Fruit fly (Drosophila melanogaster): ENCODE results near the gene CG14210.

CG14210 gene

DNA sequence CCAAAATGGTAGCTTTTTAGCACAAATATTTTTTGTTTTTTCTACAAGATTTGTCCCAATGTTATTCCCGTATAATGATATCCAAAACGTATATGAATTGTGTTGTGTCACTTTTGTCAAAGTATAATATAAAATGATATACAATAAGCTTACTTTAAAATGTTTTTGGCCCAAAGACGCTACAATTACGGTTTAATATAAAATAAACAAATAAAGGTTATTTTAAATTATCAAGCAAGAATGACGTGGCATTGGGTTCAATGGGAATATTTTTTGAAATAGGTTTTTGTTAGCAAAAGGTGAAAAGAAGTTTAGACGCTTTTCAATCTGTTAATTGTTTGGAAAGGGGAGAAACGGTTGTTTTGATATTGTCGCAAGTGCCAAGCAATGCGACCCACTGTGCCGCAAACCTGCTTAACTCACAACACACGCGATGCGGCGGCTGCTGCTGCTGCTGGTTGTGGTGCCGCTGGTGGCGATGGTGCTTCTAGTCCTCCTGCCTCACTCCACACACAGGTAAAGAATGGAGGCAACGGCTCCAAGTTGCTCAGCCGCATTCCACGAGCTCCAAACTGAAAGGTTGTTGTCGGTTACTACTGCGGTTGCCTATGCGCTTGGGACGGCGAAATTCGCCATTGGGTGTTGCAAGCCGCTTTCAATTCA lies 47.3 kb downstream of the CG14210 start (continued):
- TF ChIP-seq bowl (GFP tag; IDR thresholded peaks at IDR 0.05) = no peak
- TF ChIP-seq H2.0 (GFP tag; IDR thresholded peaks at IDR 0.05) = no peak
- TF ChIP-seq sc (optimal IDR thresholded peaks at IDR 0.05) = no peak
- peak; percentile 24 for TF ChIP-seq sc (GFP tag; optimal IDR thresholded peaks at IDR 0.05)
- peak; percentile 50 for TF ChIP-seq kni (GFP tag; optimal IDR thresholded peaks at IDR 0.05)
- no peak for TF ChIP-seq pros (GFP tag; optimal IDR thresholded peaks at IDR 0.05)
- TF ChIP-seq CG2116 (GFP tag; optimal IDR thresholded peaks at IDR 0.05) = peak; percentile 5
- peak; percentile 52 for TF ChIP-seq CG18599 (GFP tag; optimal IDR thresholded peaks at IDR 0.05)
- TF ChIP-seq Fer2 (tag; optimal IDR thresholded peaks at IDR 0.05) = no peak
- peak; percentile 35 for TF ChIP-seq CG17359 (tag; optimal IDR thresholded peaks at IDR 0.05)
- no peak for TF ChIP-seq Opbp (GFP tag; IDR thresholded peaks at IDR 0.05; ENCODE audit: partially characterized antibody)
- TF ChIP-seq slp2 (GFP tag; optimal IDR thresholded peaks at IDR 0.05) = no peak
- no peak for TF ChIP-seq stwl (tag; optimal IDR thresholded peaks at IDR 0.05)
- no peak for TF ChIP-seq CG31224 (GFP tag; IDR thresholded peaks at IDR 0.05)
- TF ChIP-seq CTCF (GFP tag; optimal IDR thresholded peaks at IDR 0.05) = no peak
- TF ChIP-seq Lpt (GFP tag; optimal IDR thresholded peaks at IDR 0.05) = no peak
- TF ChIP-seq Neu2 (GFP tag; optimal IDR thresholded peaks at IDR 0.05; ENCODE audit: borderline replicate concordance) = no peak
- TF ChIP-seq her (GFP tag; optimal IDR thresholded peaks at IDR 0.05) = no peak
- TF ChIP-seq Ssrp (tag; optimal IDR thresholded peaks at IDR 0.05) = peak; percentile 58
- no peak for TF ChIP-seq CG31388 (GFP tag; optimal IDR thresholded peaks at IDR 0.05)
- TF ChIP-seq phol (tag; optimal IDR thresholded peaks at IDR 0.05) = peak; percentile 59
- peak; percentile 57 for TF ChIP-seq CG1233 (GFP tag; optimal IDR thresholded peaks at IDR 0.05)
- peak; percentile 22 for TF ChIP-seq Antp (GFP tag; optimal IDR thresholded peaks at IDR 0.05)
- no peak for TF ChIP-seq ash1 (GFP tag; optimal IDR thresholded peaks at IDR 0.05)
- TF ChIP-seq eve (GFP tag; optimal IDR thresholded peaks at IDR 0.05) = no peak
- no peak for TF ChIP-seq CG14860 (GFP tag; IDR thresholded peaks at IDR 0.05; ENCODE audit: partially characterized antibody)
- TF ChIP-seq az2 (GFP tag; optimal IDR thresholded peaks at IDR 0.05) = peak; percentile 64
- TF ChIP-seq CG6654 (GFP tag; optimal IDR thresholded peaks at IDR 0.05) = no peak
- TF ChIP-seq CG12236 (GFP tag; optimal IDR thresholded peaks at IDR 0.05) = no peak
- TF ChIP-seq h (optimal IDR thresholded peaks at IDR 0.05) = no peak
- peak; percentile 23 for TF ChIP-seq NC2β (GFP tag; optimal IDR thresholded peaks at IDR 0.05)
- no peak for TF ChIP-seq CG12071 (GFP tag; optimal IDR thresholded peaks at IDR 0.05)
- peak; percentile 48 for TF ChIP-seq CG17829 (tag; optimal IDR thresholded peaks at IDR 0.05)
- TF ChIP-seq CG1602 (GFP tag; optimal IDR thresholded peaks at IDR 0.05) = peak; percentile 43
- no peak for TF ChIP-seq CG9876 (GFP tag; optimal IDR thresholded peaks at IDR 0.05)
- TF ChIP-seq Atf6 (GFP tag; IDR thresholded peaks at IDR 0.05) = no peak
- no peak for TF ChIP-seq hbn (GFP tag; IDR thresholded peaks at IDR 0.05; ENCODE audit: partially characterized antibody)
- no peak for TF ChIP-seq sr (GFP tag; IDR thresholded peaks at IDR 0.05)
- no peak for TF ChIP-seq D (optimal IDR thresholded peaks at IDR 0.05)
- peak; percentile 50 for TF ChIP-seq D (GFP tag; optimal IDR thresholded peaks at IDR 0.05)
- TF ChIP-seq lmd (GFP tag; IDR thresholded peaks at IDR 0.05) = no peak
- TF ChIP-seq NK7.1 (GFP tag; optimal IDR thresholded peaks at IDR 0.05) = no peak
- peak; percentile 66 for TF ChIP-seq CG17385 (GFP tag; optimal IDR thresholded peaks at IDR 0.05)
- no peak for TF ChIP-seq repo (GFP tag; optimal IDR thresholded peaks at IDR 0.05)
- no peak for TF ChIP-seq CG15601 (tag; optimal IDR thresholded peaks at IDR 0.05)
- no peak for TF ChIP-seq CG14441 (GFP tag; IDR thresholded peaks at IDR 0.05)
- no peak for TF ChIP-seq trh (GFP tag; optimal IDR thresholded peaks at IDR 0.05)
- no peak for TF ChIP-seq ssp (GFP tag; IDR thresholded peaks at IDR 0.05)
- TF ChIP-seq CG7928 (GFP tag; optimal IDR thresholded peaks at IDR 0.05) = no peak
- no peak for TF ChIP-seq yki (optimal IDR thresholded peaks at IDR 0.05)
- TF ChIP-seq CG15696 (tag; optimal IDR thresholded peaks at IDR 0.05) = peak; percentile 61
- no peak for TF ChIP-seq Ptx1 (GFP tag; IDR thresholded peaks at IDR 0.05)
- peak; percentile 31 for TF ChIP-seq pum (GFP tag; optimal IDR thresholded peaks at IDR 0.05)

All from whole organism, embryonic.